Worm (Caenorhabditis elegans): ENCODE results near the gene tag-65.
A peak's percentile ranks its signal among the peaks of the same experiment; 100 is the strongest.

Gene tag-65

ce11 chrV:13668337-13668736 lies 10.1 kb downstream of the tag-65 start:
- TF ChIP-seq tbx-11 (GFP tag; IDR thresholded peaks at IDR 0.05), result no peak
- TF ChIP-seq pes-1 (GFP tag; IDR thresholded peaks at IDR 0.05), result 0 out of 2 replicates have a peak, but pooled peaks have one; percentile 18

DNA sequence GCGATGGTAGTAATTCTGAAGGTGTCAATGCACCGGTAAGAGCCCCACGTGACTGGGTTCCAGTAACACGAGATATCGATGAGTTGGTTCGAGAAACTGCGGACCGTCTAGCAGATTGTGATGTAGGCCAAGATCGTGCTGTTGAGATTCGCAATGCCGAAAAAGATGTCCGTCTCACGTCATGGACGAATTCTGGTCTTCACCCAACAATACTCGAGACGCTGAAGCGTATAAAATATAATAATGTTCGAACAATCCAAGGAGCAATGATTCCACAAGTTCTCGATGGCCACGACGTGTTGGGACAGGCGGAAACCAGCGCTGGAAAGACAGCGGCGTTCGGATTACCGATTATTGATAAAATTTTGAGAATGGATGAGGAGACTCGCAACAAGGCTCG lies 11.9 kb downstream of the tag-65 start:
- TF ChIP-seq B0310.2 (tag; optimal IDR thresholded peaks at IDR 0.05), result no peak

DNA sequence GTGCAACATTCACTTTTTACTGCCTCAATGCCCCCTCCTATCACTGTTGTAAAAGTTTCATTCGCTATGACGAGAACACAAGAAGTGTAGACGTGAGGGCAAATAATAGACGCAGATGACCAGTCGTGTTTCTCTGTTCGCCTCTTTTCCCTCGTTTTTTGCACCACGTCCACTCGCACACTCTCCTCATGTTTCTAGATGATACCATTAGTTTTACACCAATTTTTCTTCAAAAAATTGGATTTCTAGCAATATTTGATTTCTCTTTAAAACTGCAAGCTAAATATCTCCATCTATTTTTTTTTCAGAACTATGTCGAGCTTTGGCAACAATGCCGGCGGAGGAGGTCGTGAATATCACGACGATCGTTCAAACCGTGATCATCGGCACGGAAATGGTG lies 13.3 kb downstream of the tag-65 start, which contains the start of gene rde-12:
Gene rde-12 (plus strand): TSS at position 301 of the 400 bp plus-strand sequence.
- no peak for TF ChIP-seq flt-1 (GFP tag; IDR thresholded peaks at IDR 0.05)
- TF ChIP-seq tra-4 (tag; optimal IDR thresholded peaks at IDR 0.05), result no peak
- no peak for TF ChIP-seq ceh-13 (GFP tag; optimal IDR thresholded peaks at IDR 0.05)
- TF ChIP-seq ama-1 (optimal IDR thresholded peaks at IDR 0.05), result no peak

ce11 chrV:13664340-13664916 lies 14.0 kb downstream of the tag-65 start:
- no peak for TF ChIP-seq pes-1 (GFP tag; IDR thresholded peaks at IDR 0.05)
- no peak for TF ChIP-seq B0310.2 (tag; optimal IDR thresholded peaks at IDR 0.05)
- TF ChIP-seq ceh-36 (tag; optimal IDR thresholded peaks at IDR 0.05), result no peak
- TF ChIP-seq tra-4 (tag; optimal IDR thresholded peaks at IDR 0.05), result no peak
- no peak for TF ChIP-seq scrt-1 (GFP tag; IDR thresholded peaks at IDR 0.05)
- TF ChIP-seq tbx-37 (GFP tag; conservative IDR thresholded peaks at IDR 0.05), result no peak
- no peak for TF ChIP-seq sea-1 (GFP tag; conservative IDR thresholded peaks at IDR 0.05)
- no peak for TF ChIP-seq ceh-13 (GFP tag; optimal IDR thresholded peaks at IDR 0.05)
- no peak for TF ChIP-seq ets-7 (tag; optimal IDR thresholded peaks at IDR 0.05)

DNA sequence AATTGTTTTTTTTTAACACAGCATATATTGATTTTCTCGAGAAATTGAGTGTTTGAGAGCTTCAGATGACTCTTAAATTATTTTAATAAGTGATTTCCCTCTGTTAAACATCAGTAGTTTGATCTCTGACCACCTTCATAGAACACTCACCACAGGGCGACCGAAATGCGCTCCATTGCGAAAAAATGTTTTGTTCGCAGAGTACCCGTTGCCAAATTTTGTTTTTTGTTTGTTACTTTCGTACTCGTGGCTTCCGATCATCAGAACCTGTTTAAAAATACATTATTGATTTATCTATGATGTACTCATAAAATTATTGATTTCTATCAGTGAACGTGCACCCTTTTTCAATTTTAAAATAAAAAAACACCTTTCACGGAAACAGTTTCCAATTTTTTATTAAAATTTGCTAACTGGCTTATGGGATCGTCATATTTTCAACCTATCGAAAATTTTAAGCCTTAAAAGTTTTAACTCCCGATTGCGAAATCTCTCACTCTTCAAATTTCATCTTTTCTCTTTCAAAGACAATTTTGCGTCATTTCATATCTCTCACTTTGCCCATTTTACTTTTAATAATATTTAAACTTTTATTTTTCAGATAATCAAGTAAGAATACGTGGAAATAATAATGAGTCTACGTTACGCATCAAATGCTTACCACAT lies 17.6 kb downstream of the tag-65 start, which contains the start of gene letm-1:
Gene letm-1 (plus strand): TSS at position 598 of the 666 bp plus-strand sequence.
- TF ChIP-seq sea-1 (GFP tag; conservative IDR thresholded peaks at IDR 0.05) (no peak), hmbx-1 (tag; optimal IDR thresholded peaks at IDR 0.05) (no peak), hmg-4 (GFP tag; optimal IDR thresholded peaks at IDR 0.05) (no peak), ceh-13 (GFP tag; optimal IDR thresholded peaks at IDR 0.05) (no peak), hnd-1 (tag; optimal IDR thresholded peaks at IDR 0.05) (no peak), ama-1 (optimal IDR thresholded peaks at IDR 0.05) (no peak), tbx-11 (GFP tag; IDR thresholded peaks at IDR 0.05) (no peak), F13C5.2 (tag; optimal IDR thresholded peaks at IDR 0.05) (no peak), tra-4 (tag; optimal IDR thresholded peaks at IDR 0.05) (no peak), tbx-37 (GFP tag; conservative IDR thresholded peaks at IDR 0.05) (no peak), ets-7 (tag; optimal IDR thresholded peaks at IDR 0.05) (no peak), scrt-1 (GFP tag; IDR thresholded peaks at IDR 0.05) (no peak)

DNA sequence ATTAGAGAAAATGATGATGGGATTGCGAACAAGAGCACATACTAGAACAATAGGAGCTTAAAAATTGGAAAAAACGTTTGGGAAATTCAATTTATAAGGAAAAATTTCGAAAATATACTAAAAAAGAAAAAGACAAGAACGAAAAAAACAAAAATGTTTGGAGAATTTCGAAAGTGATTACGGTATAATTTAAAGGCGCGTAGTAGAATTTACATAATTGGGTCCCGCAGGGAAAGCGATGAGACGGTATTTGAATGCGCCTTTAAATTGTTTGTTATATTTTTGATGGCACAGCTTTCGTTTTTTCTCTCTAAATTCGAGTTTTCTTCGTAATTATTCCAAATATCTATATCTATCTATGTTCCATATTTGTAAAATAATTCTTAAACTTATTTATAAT lies 18.3 kb downstream of the tag-65 start:
- TF ChIP-seq sea-1 (GFP tag; conservative IDR thresholded peaks at IDR 0.05) (no peak), ets-7 (tag; optimal IDR thresholded peaks at IDR 0.05) (no peak), F13C5.2 (tag; optimal IDR thresholded peaks at IDR 0.05) (no peak), hmg-4 (GFP tag; optimal IDR thresholded peaks at IDR 0.05) (no peak), ceh-36 (tag; optimal IDR thresholded peaks at IDR 0.05) (no peak), aly-1 (tag; optimal IDR thresholded peaks at IDR 0.05) (no peak), hnd-1 (tag; optimal IDR thresholded peaks at IDR 0.05) (no peak)

DNA sequence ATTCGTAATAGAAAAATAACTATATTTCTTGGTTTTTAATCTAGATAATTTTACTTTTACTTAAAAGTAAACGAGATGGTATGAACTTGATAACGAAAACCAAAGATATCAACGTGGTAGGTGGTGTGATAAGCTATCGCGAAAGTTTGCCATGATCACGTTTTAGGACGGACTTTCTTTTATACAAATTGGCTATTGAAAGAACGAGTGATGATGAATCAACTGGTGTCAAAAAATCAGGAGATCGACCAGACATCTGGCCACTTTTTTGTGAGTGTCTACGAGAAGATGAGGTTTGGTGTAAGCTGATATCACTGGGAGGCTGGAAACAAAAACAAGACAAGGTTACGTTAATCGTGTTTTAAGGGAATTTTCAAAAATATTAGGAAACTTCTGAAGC lies 19.2 kb downstream of the tag-65 start:
- TF ChIP-seq ama-1 (optimal IDR thresholded peaks at IDR 0.05), result no peak
- no peak for TF ChIP-seq aly-1 (tag; optimal IDR thresholded peaks at IDR 0.05)
- no peak for TF ChIP-seq tra-4 (tag; optimal IDR thresholded peaks at IDR 0.05)
- no peak for TF ChIP-seq F13C5.2 (tag; optimal IDR thresholded peaks at IDR 0.05)
- no peak for TF ChIP-seq ceh-36 (tag; optimal IDR thresholded peaks at IDR 0.05)
- TF ChIP-seq tbx-11 (GFP tag; IDR thresholded peaks at IDR 0.05), result no peak
- TF ChIP-seq hmbx-1 (tag; optimal IDR thresholded peaks at IDR 0.05), result no peak
- no peak for TF ChIP-seq tbx-37 (GFP tag; conservative IDR thresholded peaks at IDR 0.05)

- TF ChIP-seq hmg-4 (GFP tag; optimal IDR thresholded peaks at IDR 0.05), result no peak
- TF ChIP-seq aly-1 (tag; optimal IDR thresholded peaks at IDR 0.05), result no peak
- TF ChIP-seq ceh-13 (GFP tag; optimal IDR thresholded peaks at IDR 0.05), result no peak
- no peak for TF ChIP-seq hnd-1 (tag; optimal IDR thresholded peaks at IDR 0.05)
- no peak for TF ChIP-seq B0310.2 (tag; optimal IDR thresholded peaks at IDR 0.05)
- no peak for TF ChIP-seq pes-1 (GFP tag; IDR thresholded peaks at IDR 0.05)
- TF ChIP-seq sea-1 (GFP tag; conservative IDR thresholded peaks at IDR 0.05), result no peak
- TF ChIP-seq tbx-37 (GFP tag; conservative IDR thresholded peaks at IDR 0.05), result no peak
Measured at ce11 chrV:13658577-13658976, 19.8 kb downstream of the tag-65 start.

DNA sequence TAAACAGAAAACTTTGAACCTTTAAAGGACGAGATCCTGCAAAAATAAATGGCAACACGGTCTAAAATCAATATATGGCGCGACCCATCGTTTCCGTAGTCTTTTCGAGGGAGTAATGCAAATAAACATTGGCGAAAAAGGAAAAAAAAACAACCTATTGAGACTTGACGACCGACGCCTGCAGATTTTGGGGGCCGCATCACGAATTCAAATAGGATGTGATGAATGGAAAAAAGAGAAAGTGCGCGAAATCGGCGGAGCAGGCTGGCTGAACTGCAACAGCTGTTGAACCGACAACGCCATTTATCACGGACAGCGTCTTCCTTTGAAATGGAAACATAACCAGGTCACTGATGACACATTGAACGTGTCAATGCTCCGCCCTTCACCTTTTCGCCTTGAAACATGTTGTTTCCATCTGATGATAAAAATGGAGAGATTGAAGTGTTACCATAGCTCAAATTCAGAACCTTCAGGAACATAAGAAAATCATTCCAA lies 20.5 kb downstream of the tag-65 start:
- TF ChIP-seq sea-1 (GFP tag; conservative IDR thresholded peaks at IDR 0.05) (no peak), flt-1 (GFP tag; IDR thresholded peaks at IDR 0.05) (no peak), aly-1 (tag; optimal IDR thresholded peaks at IDR 0.05) (no peak), ceh-13 (GFP tag; optimal IDR thresholded peaks at IDR 0.05) (no peak), tbx-11 (GFP tag; IDR thresholded peaks at IDR 0.05) (no peak), F13C5.2 (tag; optimal IDR thresholded peaks at IDR 0.05) (no peak), ets-7 (tag; optimal IDR thresholded peaks at IDR 0.05) (no peak), scrt-1 (GFP tag; IDR thresholded peaks at IDR 0.05) (no peak), ama-1 (optimal IDR thresholded peaks at IDR 0.05) (no peak), ceh-36 (tag; optimal IDR thresholded peaks at IDR 0.05) (no peak), hmg-4 (GFP tag; optimal IDR thresholded peaks at IDR 0.05) (no peak), hmbx-1 (tag; optimal IDR thresholded peaks at IDR 0.05) (no peak), tra-4 (tag; optimal IDR thresholded peaks at IDR 0.05) (no peak)

Data from whole organism, early embryonic.